Fruit fly (Drosophila melanogaster) whole organism, pupa: ENCODE data around the gene CG9389.

Experiments used
- CG10348 ChIP-seq: fragments of 200-800 bp; sonication (Bioruptor generic); IDR thresholded peaks from 2 replicates; pipeline ENCODE4 v1.3.6; 2022; ENCODE audit warnings: missing biosample characterization, missing genetic modification characterization
- CG14655 ChIP-seq: fragments of 200-800 bp; sonication (Bioruptor generic); optimal IDR thresholded peaks from 3 replicates; lab custom pipeline; 2017; ENCODE audit warnings: mild to moderate bottlenecking, missing biosample characterization, missing genetic modification reagents, missing genetic modification characterization
- CG34367 ChIP-seq: fragments of 200-800 bp; sonication (Bioruptor generic); optimal IDR thresholded peaks from 2 replicates; lab custom pipeline; 2018; ENCODE audit warnings: missing biosample characterization, mild to moderate bottlenecking, missing genetic modification characterization
- CG8159 ChIP-seq: fragments of 200-800 bp; sonication (Bioruptor generic); optimal IDR thresholded peaks from 3 replicates; lab custom pipeline; 2018; ENCODE audit warnings: missing biosample characterization, mild to moderate bottlenecking, missing genetic modification characterization, moderate library complexity
- D1 ChIP-seq: fragments of 200-800 bp; sonication (Bioruptor generic); optimal IDR thresholded peaks from 2 replicates; lab custom pipeline; 2018; ENCODE audit warnings: missing biosample characterization, mild to moderate bottlenecking, missing genetic modification characterization, moderate library complexity
- Snoo ChIP-seq: fragments of 200-800 bp; sonication (Bioruptor generic); optimal IDR thresholded peaks from 3 replicates; lab custom pipeline; 2017; ENCODE audit warnings: missing biosample characterization, mild to moderate bottlenecking, missing genetic modification characterization, inconsistent platforms

DNA sequence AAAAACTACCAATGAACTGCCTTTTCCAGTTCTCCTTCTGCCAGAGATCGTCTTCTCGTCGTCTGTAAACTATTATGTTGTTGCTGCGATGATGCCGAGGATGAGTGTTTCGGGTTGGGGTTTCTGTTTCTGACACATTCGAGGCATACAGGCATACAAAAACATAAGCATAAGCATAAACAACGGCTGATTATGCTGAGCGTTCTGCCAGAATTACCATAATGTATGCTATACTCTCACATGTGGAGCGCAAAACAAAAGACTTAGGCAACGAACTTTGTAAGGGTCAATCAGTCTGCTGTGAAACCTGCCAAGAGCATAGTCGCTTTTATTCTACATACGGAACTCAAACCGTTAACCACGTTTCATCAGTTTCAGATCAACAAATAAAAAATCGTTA, 23.8 kb upstream of the CG9389 start, which contains the start of gene Cpr78Cb:
- TF ChIP-seq CG34367 (tag; lab: Kevin White, UChicago) (no peak), CG8159 (no peak), Snoo (no peak), CG10348 (GFP tag; lab: Robert Waterston, UW) (no peak), CG14655 (GFP tag; lab: Kevin White, UChicago) (no peak), D1 (tag; lab: Kevin White, UChicago) (no peak)
